Fruit fly (Drosophila melanogaster) whole organism, prepupa: ENCODE measurements around the gene CG7227.
A peak's percentile ranks its signal among the peaks of the same experiment; 100 is the strongest.

Experiments used
- Blimp-1 ChIP-seq: fragments of 200-800 bp; sonication (Bioruptor generic); optimal IDR thresholded peaks from 3 replicates; lab custom pipeline; 2017; ENCODE audit warnings: missing biosample characterization, missing genetic modification characterization, mild to moderate bottlenecking, moderate library complexity, missing genetic modification reagents
- CG10669 ChIP-seq: fragments of 200-800 bp; sonication (Bioruptor generic); optimal IDR thresholded peaks from 3 replicates; lab custom pipeline; 2018; ENCODE audit warnings: missing biosample characterization, mild to moderate bottlenecking, missing genetic modification characterization, moderate library complexity
- CG11762 ChIP-seq: fragments of 200-800 bp; sonication (Bioruptor generic); optimal IDR thresholded peaks from 3 replicates; lab custom pipeline; 2016; ENCODE audit warnings: missing biosample characterization, missing genetic modification characterization; ENCODE audit not compliant: insufficient read depth
- CG15336 ChIP-seq: fragments of 200-800 bp; sonication (Bioruptor generic); IDR thresholded peaks from 2 replicates; pipeline ENCODE4 v1.3.6; 2022; ENCODE audit warnings: missing biosample characterization, missing genetic modification characterization
- CG1621 ChIP-seq: fragments of 200-800 bp; sonication (Bioruptor generic); optimal IDR thresholded peaks from 3 replicates; lab custom pipeline; 2018; ENCODE audit warnings: missing biosample characterization, mild to moderate bottlenecking, missing genetic modification characterization
- CG16779 ChIP-seq: fragments of 200-800 bp; sonication (Bioruptor generic); optimal IDR thresholded peaks from 3 replicates; lab custom pipeline; 2017; ENCODE audit warnings: missing biosample characterization, mild to moderate bottlenecking, missing genetic modification characterization
- CG3032 ChIP-seq: fragments of 200-800 bp; optimal IDR thresholded peaks from 2 replicates; lab custom pipeline; 2019; ENCODE audit warnings: missing biosample characterization, mild to moderate bottlenecking, missing genetic modification characterization, moderate library complexity
- CG31627 ChIP-seq: fragments of 200-800 bp; sonication (Bioruptor generic); optimal IDR thresholded peaks from 3 replicates; lab custom pipeline; 2016; ENCODE audit warnings: missing biosample characterization, missing genetic modification characterization
- CG32006 ChIP-seq: fragments of 200-800 bp; sonication (Bioruptor generic); optimal IDR thresholded peaks from 3 replicates; lab custom pipeline; 2017; ENCODE audit warnings: missing biosample characterization, mild to moderate bottlenecking, missing genetic modification characterization
- CG34406 ChIP-seq: fragments of 200-800 bp; sonication (Bioruptor generic); optimal IDR thresholded peaks from 3 replicates; lab custom pipeline; 2016; ENCODE audit warnings: missing biosample characterization, missing genetic modification characterization
- CG3919 ChIP-seq: fragments of 200-800 bp; sonication (Bioruptor generic); optimal IDR thresholded peaks from 3 replicates; lab custom pipeline; 2016; ENCODE audit warnings: missing biosample characterization, missing genetic modification characterization
- CG6163 ChIP-seq: fragments of 200-800 bp; sonication (Bioruptor generic); IDR thresholded peaks from 3 replicates; pipeline ENCODE4 v1.3.6; 2022; ENCODE audit warnings: missing biosample characterization, missing genetic modification characterization
- CG6276 ChIP-seq: fragments of 200-800 bp; sonication (Bioruptor generic); optimal IDR thresholded peaks from 2 replicates; lab custom pipeline; 2017; ENCODE audit warnings: missing biosample characterization, mild to moderate bottlenecking, missing genetic modification characterization
- CG6792 ChIP-seq: fragments of 200-800 bp; sonication (Bioruptor generic); optimal IDR thresholded peaks from 3 replicates; lab custom pipeline; 2016; ENCODE audit warnings: missing biosample characterization, missing genetic modification characterization
- CG6808 ChIP-seq: fragments of 200-800 bp; sonication (Bioruptor generic); optimal IDR thresholded peaks from 3 replicates; lab custom pipeline; 2017; ENCODE audit warnings: missing biosample characterization, missing genetic modification characterization, mild to moderate bottlenecking, moderate library complexity, missing genetic modification reagents
- CG6854 ChIP-seq: fragments of 200-800 bp; sonication (Bioruptor generic); optimal IDR thresholded peaks from 2 replicates; lab custom pipeline; 2017; ENCODE audit warnings: missing biosample characterization, mild to moderate bottlenecking, missing genetic modification characterization
- CG7368 ChIP-seq: fragments of 200-800 bp; sonication (Bioruptor generic); optimal IDR thresholded peaks from 3 replicates; lab custom pipeline; 2016; ENCODE audit warnings: missing biosample characterization, missing genetic modification characterization
- CG8632 ChIP-seq: fragments of 200-800 bp; sonication (Bioruptor generic); optimal IDR thresholded peaks from 3 replicates; lab custom pipeline; 2016; ENCODE audit warnings: missing biosample characterization, missing genetic modification characterization
- CG9139 ChIP-seq: fragments of 200-800 bp; sonication (Bioruptor generic); optimal IDR thresholded peaks from 3 replicates; lab custom pipeline; 2017; ENCODE audit warnings: missing biosample characterization, mild to moderate bottlenecking, missing genetic modification characterization
- Eip75B ChIP-seq: fragments of 200-800 bp; sonication (Bioruptor generic); optimal IDR thresholded peaks from 3 replicates; lab custom pipeline; 2016; ENCODE audit warnings: missing biosample characterization, missing genetic modification characterization
- Eip78C ChIP-seq: fragments of 200-800 bp; sonication (Bioruptor generic); peaks from one replicate; lab custom pipeline; 2016; ENCODE audit warnings: missing biosample characterization, missing genetic modification characterization
- Eip93F ChIP-seq: fragments of 200-800 bp; sonication (Bioruptor generic); optimal IDR thresholded peaks from 2 replicates; lab custom pipeline; 2016; ENCODE audit warnings: missing biosample characterization, mild to moderate bottlenecking, missing genetic modification characterization
- Ets21C ChIP-seq: fragments of 200-800 bp; sonication (Bioruptor generic); optimal IDR thresholded peaks from 3 replicates; lab custom pipeline; 2016; ENCODE audit warnings: missing biosample characterization, missing genetic modification characterization
- Ets96B ChIP-seq: fragments of 200-800 bp; optimal IDR thresholded peaks from 2 replicates; lab custom pipeline; 2019; ENCODE audit warnings: missing biosample characterization, mild to moderate bottlenecking, missing genetic modification characterization, moderate library complexity
- Gug ChIP-seq: fragments of 200-800 bp; sonication (Bioruptor generic); IDR thresholded peaks from 2 replicates; pipeline ENCODE4 v1.3.6; 2022; ENCODE audit warnings: missing biosample characterization, missing genetic modification characterization
- Hr38 ChIP-seq: sonication (Bioruptor generic); optimal IDR thresholded peaks from 2 replicates; lab custom pipeline; 2016; ENCODE audit warnings: missing biosample characterization, missing genetic modification characterization
- Hr39 ChIP-seq: fragments of 200-800 bp; sonication (Bioruptor generic); optimal IDR thresholded peaks from 2 replicates; lab custom pipeline; 2016; ENCODE audit warnings: missing biosample characterization, missing genetic modification characterization
- Hr4 ChIP-seq: fragments of 200-800 bp; sonication (Bioruptor generic); optimal IDR thresholded peaks from 3 replicates; lab custom pipeline; 2016; ENCODE audit warnings: missing biosample characterization, missing genetic modification characterization
- OdsH ChIP-seq: fragments of 200-800 bp; sonication (Bioruptor generic); optimal IDR thresholded peaks from 3 replicates; lab custom pipeline; 2016; ENCODE audit warnings: missing biosample characterization, missing genetic modification characterization
- Smox ChIP-seq: fragments of 200-800 bp; sonication (Bioruptor generic); optimal IDR thresholded peaks from 3 replicates; lab custom pipeline; 2016; ENCODE audit warnings: missing biosample characterization, missing genetic modification characterization
- Sox102F ChIP-seq: fragments of 200-800 bp; sonication (Bioruptor generic); optimal IDR thresholded peaks from 2 replicates; lab custom pipeline; 2016; ENCODE audit warnings: missing biosample characterization, mild to moderate bottlenecking, missing genetic modification characterization
- Sox15 ChIP-seq: fragments of 200-800 bp; sonication (Bioruptor generic); optimal IDR thresholded peaks from 3 replicates; lab custom pipeline; 2016; ENCODE audit warnings: missing biosample characterization, missing genetic modification characterization
- achi ChIP-seq: fragments of 200-800 bp; sonication (Bioruptor generic); optimal IDR thresholded peaks from 3 replicates; lab custom pipeline; 2016; ENCODE audit warnings: missing biosample characterization, missing genetic modification characterization
- acj6 ChIP-seq: fragments of 200-800 bp; sonication (Bioruptor generic); optimal IDR thresholded peaks from 3 replicates; lab custom pipeline; 2016; ENCODE audit warnings: missing biosample characterization, missing genetic modification characterization
- dac ChIP-seq: fragments of 200-800 bp; sonication (Bioruptor generic); optimal IDR thresholded peaks from 2 replicates; lab custom pipeline; 2017; ENCODE audit warnings: missing biosample characterization, mild to moderate bottlenecking, missing genetic modification characterization
- dsx ChIP-seq: fragments of 200-800 bp; optimal IDR thresholded peaks from 3 replicates; lab custom pipeline; 2019; ENCODE audit warnings: missing biosample characterization, mild to moderate bottlenecking, missing genetic modification characterization, moderate library complexity; ENCODE audit not compliant: poor library complexity, severe bottlenecking
- eg ChIP-seq: fragments of 200-800 bp; sonication (Bioruptor generic); IDR thresholded peaks from 3 replicates; pipeline ENCODE4 v1.3.6; 2022; ENCODE audit warnings: missing biosample characterization, missing genetic modification characterization
- esn ChIP-seq: fragments of 200-800 bp; sonication (Bioruptor generic); optimal IDR thresholded peaks from 2 replicates; lab custom pipeline; 2016; ENCODE audit warnings: missing biosample characterization, mild to moderate bottlenecking, missing genetic modification characterization, moderate library complexity
- fd85E ChIP-seq: fragments of 200-800 bp; sonication (Bioruptor generic); optimal IDR thresholded peaks from 3 replicates; lab custom pipeline; 2016; ENCODE audit warnings: missing biosample characterization, missing genetic modification characterization
- net ChIP-seq: fragments of 200-800 bp; sonication (Bioruptor generic); optimal IDR thresholded peaks from 3 replicates; lab custom pipeline; 2016; ENCODE audit warnings: missing biosample characterization, missing genetic modification characterization
- pdm3 ChIP-seq: fragments of 200-800 bp; sonication (Bioruptor generic); optimal IDR thresholded peaks from 3 replicates; lab custom pipeline; 2016; ENCODE audit warnings: missing biosample characterization, missing genetic modification characterization
- spab ChIP-seq: fragments of 200-800 bp; sonication (Bioruptor generic); optimal IDR thresholded peaks from 2 replicates; lab custom pipeline; 2017; ENCODE audit warnings: missing biosample characterization, mild to moderate bottlenecking, missing genetic modification characterization, missing genetic modification reagents
- ss ChIP-seq, 2 experiments: fragments of 200-800 bp; sonication (Bioruptor generic); optimal IDR thresholded peaks; 2 replicates in 1 of 2; 3 replicates in 1 of 2; lab custom pipeline; 2017 to 2018; ENCODE audit warnings: mild to moderate bottlenecking in 2 of 2, missing biosample characterization in 2 of 2, missing genetic modification characterization in 2 of 2, moderate library complexity in 1 of 2
- svp ChIP-seq: fragments of 200-800 bp; sonication (Bioruptor generic); peaks from one replicate; lab custom pipeline; 2016; ENCODE audit warnings: missing biosample characterization, missing genetic modification characterization

CG7227 gene

dm6 chr2L:7998655-7999054 lies 704 bp upstream of the CG7227 start, which contains the start of gene Sirup (continued):
- TF ChIP-seq ss (GFP tag; optimal IDR thresholded peaks at IDR 0.05; lab: Kevin White, UChicago) (peak; percentile 16 to 47), esn (peak; percentile 49), Hr39 (GFP tag; lab: Kevin White, UChicago) (no peak), dac (GFP tag; lab: Kevin White, UChicago) (no peak), CG6854 (GFP tag; lab: Kevin White, UChicago) (peak; percentile 68), Eip75B (GFP tag; lab: Kevin White, UChicago) (peak; percentile 29), Blimp-1 (no peak), Sox15 (GFP tag; lab: Kevin White, UChicago) (no peak), Eip78C (GFP tag; lab: Kevin White, UChicago) (peak; percentile 72), CG1621 (peak; percentile 2), CG16779 (tag; lab: Kevin White, UChicago) (peak; percentile 39), Sox102F (peak; percentile 43), eg (GFP tag; lab: Robert Waterston, UW) (peak; percentile 54; the same call in 1 of the 3 replicates), Hr38 (GFP tag; lab: Kevin White, UChicago) (no peak), CG11762 (GFP tag; lab: Kevin White, UChicago) (no peak), Hr4 (GFP tag; lab: Kevin White, UChicago) (no peak), CG34406 (GFP tag; lab: Kevin White, UChicago) (peak; percentile 2), CG3919 (GFP tag; lab: Kevin White, UChicago) (peak; percentile 47), Ets21C (GFP tag; lab: Kevin White, UChicago) (no peak), Eip93F (GFP tag; lab: Kevin White, UChicago) (no peak)
- TF ChIP-seq, all 60 proteins: peak for 25

dm6 chr2L:7997290-7998079 lies 466 bp downstream of the CG7227 start:
- peak in 1 of 2 experiments; percentile 50 for TF ChIP-seq ss (GFP tag; optimal IDR thresholded peaks at IDR 0.05; lab: Kevin White, UChicago)
- TF ChIP-seq achi (GFP tag; lab: Kevin White, UChicago): no peak
- TF ChIP-seq Ets96B (tag; lab: Kevin White, UChicago): peak; percentile 68
- peak; percentile 9 for TF ChIP-seq CG1621
- peak; percentile 32 for TF ChIP-seq CG6792 (GFP tag; lab: Kevin White, UChicago)
- TF ChIP-seq Smox: no peak
- peak; percentile 67 for TF ChIP-seq eg (GFP tag; lab: Robert Waterston, UW)
- TF ChIP-seq pdm3: no peak
- TF ChIP-seq dsx (GFP tag; lab: Kevin White, UChicago): peak; percentile 62
- peak; percentile 4 for TF ChIP-seq CG7368 (GFP tag; lab: Kevin White, UChicago)
- peak; percentile 23 for TF ChIP-seq CG9139 (GFP tag; lab: Kevin White, UChicago)
- peak; percentile 49 for TF ChIP-seq CG32006
- TF ChIP-seq fd85E: no peak
- TF ChIP-seq CG6276 (GFP tag; lab: Kevin White, UChicago): peak; percentile 30
- TF ChIP-seq CG11762 (GFP tag; lab: Kevin White, UChicago): peak; percentile 23
- no peak for TF ChIP-seq Hr39 (GFP tag; lab: Kevin White, UChicago)
- no peak for TF ChIP-seq CG16779 (tag; lab: Kevin White, UChicago)
- TF ChIP-seq OdsH (GFP tag; lab: Kevin White, UChicago): peak; percentile 35
- no peak for TF ChIP-seq esn
- peak; percentile 50 for TF ChIP-seq spab (GFP tag; lab: Kevin White, UChicago)
- TF ChIP-seq svp (GFP tag; lab: Kevin White, UChicago): peak; percentile 97
- TF ChIP-seq CG31627 (GFP tag; lab: Kevin White, UChicago): no peak
- peak; percentile 13 for TF ChIP-seq CG3919 (GFP tag; lab: Kevin White, UChicago)
- TF ChIP-seq CG6808 (GFP tag; lab: Kevin White, UChicago): peak; percentile 26
- TF ChIP-seq CG15336 (GFP tag; lab: Robert Waterston, UW): 0 out of 2 replicates have a peak, but pooled peaks have one; percentile 9
- TF ChIP-seq CG8632: peak; percentile 12
- TF ChIP-seq CG34406 (GFP tag; lab: Kevin White, UChicago): peak; percentile 11
- TF ChIP-seq Hr4 (GFP tag; lab: Kevin White, UChicago): peak; percentile 25
- TF ChIP-seq Gug: 0 out of 2 replicates have a peak, but pooled peaks have one; percentile 13
- TF ChIP-seq CG3032 (tag; lab: Kevin White, UChicago): peak; percentile 49
- TF ChIP-seq Sox102F: no peak
- no peak for TF ChIP-seq net (GFP tag; lab: Kevin White, UChicago)
- TF ChIP-seq CG6163 (GFP tag; lab: Robert Waterston, UW): peak; percentile 39; the same call in 1 of the 3 replicates
- peak; percentile 78 for TF ChIP-seq Eip78C (GFP tag; lab: Kevin White, UChicago)
- peak; percentile 56 for TF ChIP-seq CG10669 (GFP tag; lab: Kevin White, UChicago)
- peak; percentile 34 for TF ChIP-seq acj6
